Fruit fly (Drosophila melanogaster): ENCODE data around the gene Femcoat.

dm6 chrX:4225020-4225419, 17.6 kb downstream of the Femcoat start:
- TF ChIP-seq CG2116 (GFP tag; optimal IDR thresholded peaks at IDR 0.05) (no peak), Ravus (GFP tag; IDR thresholded peaks at IDR 0.05) (no peak), CG11247 (GFP tag; IDR thresholded peaks at IDR 0.05) (no peak), CG5953 (GFP tag; IDR thresholded peaks at IDR 0.05) (no peak), Deaf1 (tag; optimal IDR thresholded peaks at IDR 0.05) (no peak), CG5180 (GFP tag; optimal IDR thresholded peaks at IDR 0.05) (no peak)
